Fruit fly (Drosophila melanogaster) whole organism, embryonic: ENCODE results near the gene HtrA2.

Source experiments
- Abd-B ChIP-seq: fragments of 200-800 bp; sonication (Bioruptor generic); optimal IDR thresholded peaks from 2 replicates; lab custom pipeline; 2018; ENCODE audit warnings: missing biosample characterization, mild to moderate bottlenecking, missing genetic modification characterization, moderate library complexity
- Blimp-1 ChIP-seq: fragments of 200-800 bp; sonication (Bioruptor generic); optimal IDR thresholded peaks from 3 replicates; lab custom pipeline; 2018; ENCODE audit warnings: missing biosample characterization, missing genetic modification characterization, mild to moderate bottlenecking, moderate library complexity, missing genetic modification reagents
- CG10209 ChIP-seq: fragments of 200-800 bp; sonication (Bioruptor generic); optimal IDR thresholded peaks from 3 replicates; lab custom pipeline; 2017; ENCODE audit warnings: missing biosample characterization, mild to moderate bottlenecking, missing genetic modification characterization, missing genetic modification reagents
- CG10979 ChIP-seq: fragments of 200-800 bp; sonication (Bioruptor generic); optimal IDR thresholded peaks from 2 replicates; lab custom pipeline; 2018; ENCODE audit warnings: missing biosample characterization, mild to moderate bottlenecking, missing genetic modification characterization, moderate library complexity
- CG11093 ChIP-seq: fragments of 200-800 bp; sonication (Bioruptor generic); IDR thresholded peaks from 3 replicates; pipeline ENCODE4 v1.3.6; 2022; ENCODE audit warnings: missing biosample characterization, missing genetic modification characterization
- CG11398 ChIP-seq: fragments of 200-800 bp; sonication (Bioruptor generic); optimal IDR thresholded peaks from 2 replicates; lab custom pipeline; 2016; ENCODE audit warnings: missing biosample characterization, missing genetic modification characterization
- CG11504 ChIP-seq: fragments of 200-800 bp; sonication (Bioruptor generic); optimal IDR thresholded peaks from 3 replicates; lab custom pipeline; 2019; ENCODE audit warnings: missing biosample characterization, mild to moderate bottlenecking, missing genetic modification characterization, moderate library complexity
- CG12299 ChIP-seq: fragments of 200-800 bp; sonication (Bioruptor generic); optimal IDR thresholded peaks from 2 replicates; lab custom pipeline; 2018; ENCODE audit warnings: missing biosample characterization, mild to moderate bottlenecking, missing genetic modification characterization
- CG1603 ChIP-seq: fragments of 200-800 bp; sonication (Bioruptor generic); optimal IDR thresholded peaks from 2 replicates; lab custom pipeline; 2019; ENCODE audit warnings: missing biosample characterization, mild to moderate bottlenecking, missing genetic modification characterization, moderate library complexity
- CG16779 ChIP-seq: fragments of 200-800 bp; sonication (Bioruptor generic); IDR thresholded peaks from 2 replicates; pipeline ENCODE4 v1.3.6; 2022; ENCODE audit warnings: missing biosample characterization, missing genetic modification characterization
- CG17361 ChIP-seq: fragments of 200-800 bp; sonication (Bioruptor generic); IDR thresholded peaks from 3 replicates; pipeline ENCODE4 v1.3.6; 2022; ENCODE audit warnings: missing biosample characterization, missing genetic modification characterization
- CG18262 ChIP-seq: fragments of 200-800 bp; optimal IDR thresholded peaks from 3 replicates; lab custom pipeline; 2019; ENCODE audit warnings: missing biosample characterization, mild to moderate bottlenecking, missing genetic modification characterization, moderate library complexity
- CG18599 ChIP-seq: fragments of 200-800 bp; sonication (Bioruptor generic); optimal IDR thresholded peaks from 3 replicates; lab custom pipeline; 2017; ENCODE audit warnings: missing biosample characterization, missing genetic modification characterization, mild to moderate bottlenecking, moderate library complexity, missing genetic modification reagents
- CG4404 ChIP-seq: fragments of 200-800 bp; sonication (Bioruptor generic); IDR thresholded peaks from 2 replicates; pipeline ENCODE4 v1.3.6; 2022; ENCODE audit warnings: missing biosample characterization, missing genetic modification characterization
- CG6254 ChIP-seq: fragments of 200-800 bp; sonication (Bioruptor generic); optimal IDR thresholded peaks from 3 replicates; lab custom pipeline; 2017; ENCODE audit warnings: mild to moderate bottlenecking, missing biosample characterization, missing genetic modification reagents, missing genetic modification characterization
- CG9876 ChIP-seq: fragments of 200-800 bp; sonication (Bioruptor generic); optimal IDR thresholded peaks from 2 replicates; lab custom pipeline; 2016; ENCODE audit warnings: missing biosample characterization, missing genetic modification characterization
- CoRest ChIP-seq: fragments of 200-800 bp; sonication (Bioruptor generic); optimal IDR thresholded peaks from 3 replicates; lab custom pipeline; 2018; ENCODE audit warnings: missing biosample characterization, mild to moderate bottlenecking, missing genetic modification characterization, moderate library complexity
- Deaf1 ChIP-seq: fragments of 200-800 bp; optimal IDR thresholded peaks from 3 replicates; lab custom pipeline; 2019; ENCODE audit warnings: missing biosample characterization, mild to moderate bottlenecking, missing genetic modification characterization, moderate library complexity
- Dfd ChIP-seq, 2 experiments: fragments of >200 bp; optimal IDR thresholded peaks; 2 replicates each; lab custom pipeline; 2017; ENCODE audit warnings: missing biosample characterization in 2 of 2, missing genetic modification characterization in 2 of 2
- ERR ChIP-seq: fragments of 200-800 bp; sonication (Bioruptor generic); optimal IDR thresholded peaks from 2 replicates; lab custom pipeline; 2016; ENCODE audit warnings: missing biosample characterization, missing genetic modification characterization
- Hmx ChIP-seq: fragments of 200-800 bp; sonication (Bioruptor generic); optimal IDR thresholded peaks from 2 replicates; lab custom pipeline; 2016; ENCODE audit warnings: missing biosample characterization, missing genetic modification characterization
- Hr51 ChIP-seq, 2 experiments: fragments of 200-800 bp; sonication (Bioruptor generic); optimal IDR thresholded peaks; 2 replicates in 1 of 2; 3 replicates in 1 of 2; lab custom pipeline; 2016 to 2018; ENCODE audit warnings: missing biosample characterization in 2 of 2, missing genetic modification characterization in 2 of 2, mild to moderate bottlenecking in 1 of 2, moderate library complexity in 1 of 2
- Max ChIP-seq: fragments of 200-800 bp; sonication (Bioruptor generic); optimal IDR thresholded peaks from 2 replicates; lab custom pipeline; 2016; ENCODE audit warnings: missing biosample characterization, mild to moderate bottlenecking, missing genetic modification characterization
- Mrtf ChIP-seq: fragments of 200-800 bp; sonication (Bioruptor generic); IDR thresholded peaks from 3 replicates; pipeline ENCODE4 v1.3.6; 2022; ENCODE audit warnings: missing biosample characterization, missing genetic modification characterization
- NC2α ChIP-seq: fragments of 200-800 bp; sonication (Bioruptor generic); optimal IDR thresholded peaks from 2 replicates; lab custom pipeline; 2016; ENCODE audit warnings: missing biosample characterization, missing genetic modification characterization
- NFAT ChIP-seq: fragments of 200-800 bp; sonication (Bioruptor generic); IDR thresholded peaks from 2 replicates; pipeline ENCODE4 v1.3.6; 2022; ENCODE audit warnings: missing biosample characterization, missing genetic modification characterization
- NK7.1 ChIP-seq: fragments of 200-800 bp; sonication (Bioruptor generic); optimal IDR thresholded peaks from 3 replicates; lab custom pipeline; 2016; ENCODE audit warnings: missing biosample characterization, missing genetic modification characterization
- Oli ChIP-seq: fragments of 200-800 bp; sonication (Bioruptor generic); optimal IDR thresholded peaks from 2 replicates; lab custom pipeline; 2018; ENCODE audit warnings: missing biosample characterization, mild to moderate bottlenecking, missing genetic modification characterization, moderate library complexity
- Optix ChIP-seq: fragments of 200-800 bp; sonication (Bioruptor generic); IDR thresholded peaks from 3 replicates; pipeline ENCODE4 v1.3.6; 2022; ENCODE audit warnings: missing biosample characterization, missing genetic modification characterization
- Sox102F ChIP-seq: fragments of 200-800 bp; sonication (Bioruptor generic); optimal IDR thresholded peaks from 2 replicates; lab custom pipeline; 2018; ENCODE audit warnings: missing biosample characterization, mild to moderate bottlenecking, missing genetic modification characterization, moderate library complexity
- Stat92E ChIP-seq, 3 experiments: fragments of >200 bp in 2 of 3; fragments of 200-800 bp in 1 of 3; sonication (Bioruptor generic) in 1 of 3; optimal IDR thresholded peaks; 2 replicates each; lab custom pipeline; 2017 to 2019; ENCODE audit warnings: missing biosample characterization in 3 of 3, missing genetic modification characterization in 3 of 3, mild to moderate bottlenecking in 1 of 3, moderate library complexity in 1 of 3
- cad ChIP-seq: fragments of >200 bp; optimal IDR thresholded peaks from 2 replicates; lab custom pipeline; 2017; ENCODE audit warnings: missing biosample characterization, missing genetic modification characterization
- dati ChIP-seq: fragments of 200-800 bp; sonication (Bioruptor generic); IDR thresholded peaks from 2 replicates; pipeline ENCODE4 v1.3.6; 2022; ENCODE audit warnings: missing biosample characterization, missing genetic modification characterization
- dm ChIP-seq: fragments of 200-800 bp; sonication (Bioruptor generic); optimal IDR thresholded peaks from 3 replicates; lab custom pipeline; 2016; ENCODE audit warnings: missing biosample characterization, missing genetic modification characterization
- exex ChIP-seq: fragments of 200-800 bp; sonication (Bioruptor generic); optimal IDR thresholded peaks from 4 replicates; lab custom pipeline; 2018; ENCODE audit warnings: missing biosample characterization, mild to moderate bottlenecking, missing genetic modification characterization, moderate library complexity
- gcm ChIP-seq: fragments of 200-800 bp; sonication (Bioruptor generic); optimal IDR thresholded peaks from 2 replicates; lab custom pipeline; 2019; ENCODE audit warnings: missing biosample characterization, mild to moderate bottlenecking, missing genetic modification characterization, moderate library complexity
- hkb ChIP-seq, 2 experiments: fragments of 200-800 bp in 1 of 2; fragments of >200 bp in 1 of 2; sonication (Bioruptor generic) in 1 of 2; IDR thresholded peaks in 1 of 2; optimal IDR thresholded peaks in 1 of 2; 2 replicates each; pipeline versions ENCODE4 v1.3.6 to Lab custom; 2017 to 2022; ENCODE audit warnings: missing biosample characterization in 1 of 2, missing genetic modification characterization in 1 of 2
- ind ChIP-seq: fragments of 200-800 bp; sonication (Bioruptor generic); optimal IDR thresholded peaks from 3 replicates; lab custom pipeline; 2016; ENCODE audit warnings: missing biosample characterization, missing genetic modification characterization
- jigr1 ChIP-seq: fragments of 200-800 bp; sonication (Bioruptor generic); IDR thresholded peaks from 3 replicates; pipeline ENCODE4 v1.3.6; 2022; ENCODE audit warnings: missing biosample characterization, missing genetic modification characterization
- lilli ChIP-seq: fragments of 200-800 bp; sonication (Bioruptor generic); optimal IDR thresholded peaks from 3 replicates; lab custom pipeline; 2016; ENCODE audit warnings: missing biosample characterization, missing genetic modification characterization
- mirr ChIP-seq: fragments of 200-800 bp; sonication (Bioruptor generic); optimal IDR thresholded peaks from 3 replicates; lab custom pipeline; 2018; ENCODE audit warnings: missing biosample characterization, mild to moderate bottlenecking, missing genetic modification characterization
- pb ChIP-seq: fragments of 200-800 bp; sonication (Bioruptor generic); optimal IDR thresholded peaks from 3 replicates; lab custom pipeline; 2016; ENCODE audit warnings: missing biosample characterization, missing genetic modification characterization
- pfk ChIP-seq: fragments of 200-800 bp; sonication (Bioruptor generic); optimal IDR thresholded peaks from 2 replicates; lab custom pipeline; 2018; ENCODE audit warnings: missing biosample characterization, mild to moderate bottlenecking, missing genetic modification characterization, moderate library complexity
- prd ChIP-seq, 3 experiments: fragments of >200 bp in 2 of 3; fragments of 200-800 bp in 1 of 3; sonication (Bioruptor generic) in 1 of 3; optimal IDR thresholded peaks in 2 of 3; IDR thresholded peaks in 1 of 3; 2 replicates in 2 of 3; 3 replicates in 1 of 3; pipeline versions ENCODE4 v1.3.6 to Lab custom; 2017 to 2022; ENCODE audit warnings: missing biosample characterization in 1 of 3, missing genetic modification characterization in 1 of 3
- row ChIP-seq: fragments of 200-800 bp; sonication (Bioruptor generic); IDR thresholded peaks from 3 replicates; pipeline ENCODE4 v1.3.6; 2022; ENCODE audit warnings: missing biosample characterization, missing genetic modification characterization
- sisA ChIP-seq: fragments of 200-800 bp; sonication (Bioruptor generic); IDR thresholded peaks from 2 replicates; pipeline ENCODE4 v1.3.6; 2022; ENCODE audit warnings: missing biosample characterization, missing genetic modification characterization
- ssp ChIP-seq: fragments of 200-800 bp; sonication (Bioruptor generic); IDR thresholded peaks from 2 replicates; pipeline ENCODE4 v1.3.6; 2022; ENCODE audit warnings: missing biosample characterization, missing genetic modification characterization
- ttk ChIP-seq: fragments of 200-800 bp; sonication (Bioruptor generic); IDR thresholded peaks from 2 replicates; pipeline ENCODE4 v2.1.2; 2022; ENCODE audit warnings: missing biosample characterization, missing genetic modification characterization
- tup ChIP-seq: fragments of 200-800 bp; sonication (Bioruptor generic); optimal IDR thresholded peaks from 2 replicates; lab custom pipeline; 2016; ENCODE audit warnings: missing biosample characterization, mild to moderate bottlenecking, missing genetic modification characterization, moderate library complexity
- zfh1 ChIP-seq: fragments of 200-800 bp; sonication (Bioruptor generic); IDR thresholded peaks from 3 replicates; pipeline ENCODE4 v1.3.6; 2022; ENCODE audit warnings: missing biosample characterization, missing genetic modification characterization

The HtrA2 gene

DNA sequence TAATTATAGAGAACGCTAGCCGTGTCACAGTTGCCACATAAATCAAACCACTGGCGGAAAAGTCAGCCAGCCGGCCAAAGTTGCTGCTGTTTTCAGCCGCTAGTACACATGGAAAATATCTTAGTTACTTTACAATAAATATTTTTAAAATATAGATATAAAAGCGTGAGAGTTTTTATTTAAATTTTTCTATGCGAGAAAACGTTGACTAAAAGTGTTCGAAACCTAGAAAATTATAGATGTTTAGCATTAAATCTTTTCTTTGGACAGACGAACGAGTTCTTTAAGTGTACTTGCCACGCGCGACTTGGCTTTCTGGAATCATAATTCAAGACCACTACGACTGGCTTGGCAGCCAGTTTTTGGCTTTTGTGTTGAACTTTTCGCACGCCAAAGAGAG, 25.0 kb downstream of the HtrA2 start (continued):
- TF ChIP-seq pfk (GFP tag; lab: Kevin White, UChicago) (no peak), CG18262 (tag; lab: Kevin White, UChicago) (peak; percentile 14), Hr51 (GFP tag; optimal IDR thresholded peaks at IDR 0.05; lab: Kevin White, UChicago) (peak in 1 of 2 experiments; percentile 17), CG4404 (GFP tag; lab: Robert Waterston, UW) (no peak), Mrtf (GFP tag; lab: Robert Waterston, UW) (no peak), mirr (GFP tag; lab: Kevin White, UChicago) (no peak), CoRest (tag; lab: Kevin White, UChicago) (peak; percentile 3), Blimp-1 (GFP tag; lab: Kevin White, UChicago) (peak; percentile 31), CG1603 (tag; lab: Kevin White, UChicago) (no peak), CG16779 (GFP tag; lab: Robert Waterston, UW) (no peak), Optix (GFP tag; lab: Robert Waterston, UW) (no peak), Oli (tag; lab: Kevin White, UChicago) (no peak), Max (GFP tag; lab: Kevin White, UChicago) (no peak), zfh1 (GFP tag; lab: Robert Waterston, UW) (no peak), gcm (GFP tag; lab: Kevin White, UChicago) (no peak), NC2α (GFP tag; lab: Kevin White, UChicago) (no peak), NK7.1 (GFP tag; lab: Kevin White, UChicago) (no peak), hkb (optimal IDR thresholded peaks at IDR 0.05; lab: Kevin White, UChicago) (no peak), hkb (GFP tag; IDR thresholded peaks at IDR 0.05; lab: Robert Waterston, UW) (no peak), lilli (GFP tag; lab: Kevin White, UChicago) (no peak), ssp (GFP tag; lab: Robert Waterston, UW) (no peak), Hmx (GFP tag; lab: Kevin White, UChicago) (no peak), CG12299 (tag; lab: Kevin White, UChicago) (no peak), cad (GFP tag; lab: Kevin White, UChicago) (no peak), CG10979 (peak; percentile 20), Deaf1 (tag; lab: Kevin White, UChicago) (no peak), Dfd (GFP tag; optimal IDR thresholded peaks at IDR 0.05; lab: Kevin White, UChicago) (no peak), ttk (GFP tag; lab: Robert Waterston, UW) (0 out of 2 replicates have a peak, but pooled peaks have one; percentile 12), dm (GFP tag; lab: Kevin White, UChicago) (no peak), pb (GFP tag; lab: Kevin White, UChicago) (no peak), CG11093 (no peak), CG11398 (GFP tag; lab: Kevin White, UChicago) (no peak), row (GFP tag; lab: Robert Waterston, UW) (peak; percentile 39; the same call in 1 of the 3 replicates), CG9876 (GFP tag; lab: Kevin White, UChicago) (no peak), exex (tag; lab: Kevin White, UChicago) (no peak), CG6254 (GFP tag; lab: Kevin White, UChicago) (no peak), Stat92E (GFP tag; optimal IDR thresholded peaks at IDR 0.05; lab: Kevin White, UChicago) (no peak), Sox102F (GFP tag; lab: Kevin White, UChicago) (peak; percentile 20), prd (optimal IDR thresholded peaks at IDR 0.05; lab: Kevin White, UChicago) (no peak), prd (GFP tag; IDR thresholded peaks at IDR 0.05; lab: Robert Waterston, UW) (no peak), jigr1 (no peak), ERR (GFP tag; lab: Kevin White, UChicago) (no peak), CG10209 (GFP tag; lab: Kevin White, UChicago) (no peak), CG17361 (no peak), sisA (GFP tag; lab: Robert Waterston, UW) (no peak), tup (GFP tag; lab: Kevin White, UChicago) (no peak), NFAT (GFP tag; lab: Robert Waterston, UW) (no peak), CG11504 (tag; lab: Kevin White, UChicago) (peak; percentile 38), Abd-B (GFP tag; lab: Kevin White, UChicago) (no peak), CG18599 (GFP tag; lab: Kevin White, UChicago) (no peak), dati (GFP tag; lab: Robert Waterston, UW) (no peak), ind (GFP tag; lab: Kevin White, UChicago) (no peak)
